Worm (Caenorhabditis elegans) whole organism, young adult: Measurements from ENCODE around the gene F41G4.13.

Experiments
- Y53F4B.3 ChIP-seq: fragments of 200-800 bp; sonication (Bioruptor generic); IDR thresholded peaks from 2 replicates; pipeline ENCODE4 v1.3.6; 2022; ENCODE audit warnings: missing genetic modification reagents, missing genetic modification characterization, missing compliant biosample characterization
- ZK185.1 ChIP-seq: sonication (generic microtip); optimal IDR thresholded peaks from 2 replicates; lab custom pipeline; 2016; ENCODE audit warnings: mild to moderate bottlenecking, missing genetic modification characterization, missing compliant biosample characterization; ENCODE audit not compliant: poor library complexity, severe bottlenecking
- aptf-2 ChIP-seq: fragments of 200-800 bp; sonication (Bioruptor generic); conservative IDR thresholded peaks from 2 replicates; pipeline ENCODE4 v1.3.6; 2022; ENCODE audit warnings: missing genetic modification reagents, missing genetic modification characterization, missing compliant biosample characterization
- bed-1 ChIP-seq: fragments of 200-800 bp; sonication (Bioruptor generic); IDR thresholded peaks from 2 replicates; pipeline ENCODE4 v1.3.6; 2022; ENCODE audit warnings: missing genetic modification reagents, missing genetic modification characterization, missing compliant biosample characterization
- dpl-1 ChIP-seq: fragments of 150-350 bp; optimal IDR thresholded peaks from 2 replicates; lab custom pipeline; 2014; ENCODE audit warnings: missing biosample characterization, missing genetic modification reagents, missing genetic modification characterization
- lin-54 ChIP-seq: fragments of 200-800 bp; sonication (Bioruptor generic); optimal IDR thresholded peaks from 2 replicates; lab custom pipeline; 2018; ENCODE audit warnings: mild to moderate bottlenecking, missing genetic modification characterization, missing compliant biosample characterization
- mel-28 ChIP-seq: sonication (generic microtip); optimal IDR thresholded peaks from 2 replicates; lab custom pipeline; 2016; ENCODE audit warnings: borderline replicate concordance, mild to moderate bottlenecking, missing genetic modification characterization, missing compliant biosample characterization
- mes-4 ChIP-seq: sonication (generic microtip); optimal IDR thresholded peaks from 2 replicates; lab custom pipeline; 2016; ENCODE audit warnings: missing genotype, missing genetic modification characterization, missing compliant biosample characterization
- snpc-4 ChIP-seq, 5 experiments: fragments of 150-350 bp in 1 of 5; sonication (generic microtip) in 4 of 5; optimal IDR thresholded peaks; 2 replicates each; lab custom pipeline; 2014 to 2018; ENCODE audit warnings: missing genetic modification characterization in 5 of 5, missing biosample characterization in 3 of 5, antibody characterized with exemption in 2 of 5, mild to moderate bottlenecking in 2 of 5, missing compliant biosample characterization in 2 of 5, missing genotype in 2 of 5, moderate library complexity in 2 of 5, missing genetic modification reagents in 1 of 5
- unc-62 ChIP-seq: fragments of 150-350 bp; optimal IDR thresholded peaks from 2 replicates; lab custom pipeline; 2014; ENCODE audit warnings: missing biosample characterization, missing genetic modification reagents, missing genetic modification characterization
- ztf-25 ChIP-seq: fragments of 200-800 bp; sonication (Bioruptor generic); IDR thresholded peaks from 2 replicates; pipeline ENCODE4 v1.3.6; 2022; ENCODE audit warnings: missing genetic modification reagents, missing genetic modification characterization, missing compliant biosample characterization
- ztf-26 ChIP-seq: sonication (generic microtip); optimal IDR thresholded peaks from 2 replicates; lab custom pipeline; 2017; ENCODE audit warnings: missing genetic modification characterization, missing compliant biosample characterization

- TF ChIP-seq lin-54 (GFP tag; lab: Kevin White, UChicago) (no peak), mel-28 (no peak), snpc-4 (GFP tag; optimal IDR thresholded peaks at IDR 0.05; lab: Kevin White, UChicago) (no peak), snpc-4 (tag; optimal IDR thresholded peaks at IDR 0.05; lab: Kevin White, UChicago) (no peak), ztf-25 (no peak), Y53F4B.3 (no peak), ZK185.1 (tag; lab: Kevin White, UChicago) (no peak), aptf-2 (GFP tag; lab: Robert Waterston, UW) (no peak), ztf-26 (tag; lab: Kevin White, UChicago) (no peak), bed-1 (no peak), unc-62 (GFP tag; lab: Kevin White, UChicago) (no peak), mes-4 (no peak), dpl-1 (GFP tag; lab: Kevin White, UChicago) (no peak)
Measured at ce11 chrX:16840738-16841137, 6.1 kb upstream of the F41G4.13 start, which contains the start of gene dyla-1.
